Worm (Caenorhabditis elegans) whole organism, L2 larva: ENCODE results near the gene T24G10.2.

Experiments used
- Y55F3AM.14 ChIP-seq: fragments of 200-800 bp; sonication (Bioruptor generic); optimal IDR thresholded peaks from 2 replicates; lab custom pipeline; 2018; ENCODE audit warnings: mild to moderate bottlenecking, missing genetic modification characterization, missing compliant biosample characterization
- nhr-10 ChIP-seq: sonication (generic microtip); optimal IDR thresholded peaks from 2 replicates; lab custom pipeline; 2017; ENCODE audit warnings: missing biosample characterization, missing genetic modification characterization
- nhr-12 ChIP-seq: fragments of 150-350 bp; optimal IDR thresholded peaks from 2 replicates; lab custom pipeline; 2014; ENCODE audit warnings: missing biosample characterization, missing genetic modification characterization
- nhr-237 ChIP-seq: fragments of 150-350 bp; optimal IDR thresholded peaks from 2 replicates; lab custom pipeline; 2014; ENCODE audit warnings: missing biosample characterization, missing genetic modification characterization
- nhr-25 ChIP-seq: fragments of 150-350 bp; sonication (generic microtip); optimal IDR thresholded peaks from 3 replicates; lab custom pipeline; 2014; ENCODE audit warnings: missing biosample characterization, missing genetic modification characterization
- snpc-4 ChIP-seq: fragments of 150-350 bp; optimal IDR thresholded peaks from 2 replicates; lab custom pipeline; 2014; ENCODE audit warnings: missing biosample characterization, missing genetic modification characterization
- unc-62 ChIP-seq: fragments of 150-350 bp; optimal IDR thresholded peaks from 2 replicates; lab custom pipeline; 2014; ENCODE audit warnings: missing biosample characterization, missing genetic modification reagents, missing genetic modification characterization
- ztf-11 ChIP-seq: sonication (generic microtip); optimal IDR thresholded peaks from 2 replicates; lab custom pipeline; 2017; ENCODE audit warnings: missing biosample characterization, missing genetic modification characterization
- ztf-4 ChIP-seq: fragments of 150-350 bp; optimal IDR thresholded peaks from 2 replicates; lab custom pipeline; 2014; ENCODE audit warnings: missing biosample characterization, missing genetic modification characterization

DNA sequence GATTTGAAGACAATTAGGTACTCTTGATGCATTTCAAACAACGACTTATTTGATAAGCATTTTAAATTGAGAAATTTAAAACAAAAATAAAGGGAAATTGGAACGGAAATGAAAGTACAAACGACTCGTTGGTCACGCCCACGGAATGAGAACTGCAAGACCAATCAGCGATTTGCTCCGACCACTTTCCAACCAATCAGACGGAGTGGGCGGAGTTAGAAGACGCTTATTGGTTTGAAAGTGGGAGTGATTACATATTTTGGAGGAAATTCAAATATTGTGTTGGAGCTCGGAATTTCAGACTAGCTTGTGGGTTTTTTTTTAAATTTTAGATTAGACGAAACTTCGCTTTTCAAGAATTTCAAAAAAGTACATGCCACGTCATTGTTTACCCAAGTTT, 26.5 kb upstream of the T24G10.2 start:
- TF ChIP-seq nhr-237 (tag; lab: Kevin White, UChicago) (no peak), unc-62 (GFP tag; lab: Kevin White, UChicago) (no peak), ztf-4 (tag; lab: Kevin White, UChicago) (no peak), nhr-25 (tag; lab: Kevin White, UChicago) (no peak), nhr-10 (tag; lab: Kevin White, UChicago) (no peak), ztf-11 (tag; lab: Kevin White, UChicago) (no peak), nhr-12 (tag; lab: Kevin White, UChicago) (no peak), snpc-4 (tag; lab: Kevin White, UChicago) (no peak), Y55F3AM.14 (GFP tag; lab: Kevin White, UChicago) (no peak)
